Fruit fly (Drosophila melanogaster) whole organism, prepupa: Measurements from ENCODE around the gene Wbp2.

Experiments
- CG10669 ChIP-seq: fragments of 200-800 bp; sonication (Bioruptor generic); optimal IDR thresholded peaks from 3 replicates; lab custom pipeline; 2018; ENCODE audit warnings: missing biosample characterization, mild to moderate bottlenecking, missing genetic modification characterization, moderate library complexity
- CG11294 ChIP-seq: fragments of 200-800 bp; sonication (Bioruptor generic); IDR thresholded peaks from 2 replicates; pipeline ENCODE4 v1.3.6; 2022; ENCODE audit warnings: missing biosample characterization, missing genetic modification characterization
- CG11902 ChIP-seq: fragments of 200-800 bp; sonication (Bioruptor generic); optimal IDR thresholded peaks from 3 replicates; lab custom pipeline; 2016; ENCODE audit warnings: missing biosample characterization, missing genetic modification characterization
- CG15336 ChIP-seq: fragments of 200-800 bp; sonication (Bioruptor generic); IDR thresholded peaks from 2 replicates; pipeline ENCODE4 v1.3.6; 2022; ENCODE audit warnings: missing biosample characterization, missing genetic modification characterization
- CG1621 ChIP-seq: fragments of 200-800 bp; sonication (Bioruptor generic); optimal IDR thresholded peaks from 3 replicates; lab custom pipeline; 2018; ENCODE audit warnings: missing biosample characterization, mild to moderate bottlenecking, missing genetic modification characterization
- CG16779 ChIP-seq: fragments of 200-800 bp; sonication (Bioruptor generic); optimal IDR thresholded peaks from 3 replicates; lab custom pipeline; 2017; ENCODE audit warnings: missing biosample characterization, mild to moderate bottlenecking, missing genetic modification characterization
- CG3032 ChIP-seq: fragments of 200-800 bp; optimal IDR thresholded peaks from 2 replicates; lab custom pipeline; 2019; ENCODE audit warnings: missing biosample characterization, mild to moderate bottlenecking, missing genetic modification characterization, moderate library complexity
- CG31627 ChIP-seq: fragments of 200-800 bp; sonication (Bioruptor generic); optimal IDR thresholded peaks from 3 replicates; lab custom pipeline; 2016; ENCODE audit warnings: missing biosample characterization, missing genetic modification characterization
- CG34406 ChIP-seq: fragments of 200-800 bp; sonication (Bioruptor generic); optimal IDR thresholded peaks from 3 replicates; lab custom pipeline; 2016; ENCODE audit warnings: missing biosample characterization, missing genetic modification characterization
- CG4318 ChIP-seq: fragments of 200-800 bp; sonication (Bioruptor generic); optimal IDR thresholded peaks from 3 replicates; lab custom pipeline; 2017; ENCODE audit warnings: missing biosample characterization, mild to moderate bottlenecking, missing genetic modification characterization
- CG6163 ChIP-seq: fragments of 200-800 bp; sonication (Bioruptor generic); IDR thresholded peaks from 3 replicates; pipeline ENCODE4 v1.3.6; 2022; ENCODE audit warnings: missing biosample characterization, missing genetic modification characterization
- CG6276 ChIP-seq: fragments of 200-800 bp; sonication (Bioruptor generic); optimal IDR thresholded peaks from 2 replicates; lab custom pipeline; 2017; ENCODE audit warnings: missing biosample characterization, mild to moderate bottlenecking, missing genetic modification characterization
- CG7368 ChIP-seq: fragments of 200-800 bp; sonication (Bioruptor generic); optimal IDR thresholded peaks from 3 replicates; lab custom pipeline; 2016; ENCODE audit warnings: missing biosample characterization, missing genetic modification characterization
- CG8119 ChIP-seq: fragments of 200-800 bp; sonication (Bioruptor generic); IDR thresholded peaks from 3 replicates; pipeline ENCODE4 v1.3.6; 2022; ENCODE audit warnings: missing biosample characterization, missing genetic modification characterization
- CG8319 ChIP-seq: fragments of 200-800 bp; sonication (Bioruptor generic); optimal IDR thresholded peaks from 3 replicates; lab custom pipeline; 2016; ENCODE audit warnings: missing biosample characterization, missing genetic modification characterization
- CG8632 ChIP-seq: fragments of 200-800 bp; sonication (Bioruptor generic); optimal IDR thresholded peaks from 3 replicates; lab custom pipeline; 2016; ENCODE audit warnings: missing biosample characterization, missing genetic modification characterization
- Eip75B ChIP-seq: fragments of 200-800 bp; sonication (Bioruptor generic); optimal IDR thresholded peaks from 3 replicates; lab custom pipeline; 2016; ENCODE audit warnings: missing biosample characterization, missing genetic modification characterization
- Eip93F ChIP-seq: fragments of 200-800 bp; sonication (Bioruptor generic); optimal IDR thresholded peaks from 2 replicates; lab custom pipeline; 2016; ENCODE audit warnings: missing biosample characterization, mild to moderate bottlenecking, missing genetic modification characterization
- Ets21C ChIP-seq: fragments of 200-800 bp; sonication (Bioruptor generic); optimal IDR thresholded peaks from 3 replicates; lab custom pipeline; 2016; ENCODE audit warnings: missing biosample characterization, missing genetic modification characterization
- Ets96B ChIP-seq: fragments of 200-800 bp; optimal IDR thresholded peaks from 2 replicates; lab custom pipeline; 2019; ENCODE audit warnings: missing biosample characterization, mild to moderate bottlenecking, missing genetic modification characterization, moderate library complexity
- Gug ChIP-seq: fragments of 200-800 bp; sonication (Bioruptor generic); IDR thresholded peaks from 2 replicates; pipeline ENCODE4 v1.3.6; 2022; ENCODE audit warnings: missing biosample characterization, missing genetic modification characterization
- Hr38 ChIP-seq: sonication (Bioruptor generic); optimal IDR thresholded peaks from 2 replicates; lab custom pipeline; 2016; ENCODE audit warnings: missing biosample characterization, missing genetic modification characterization
- Hr39 ChIP-seq: fragments of 200-800 bp; sonication (Bioruptor generic); optimal IDR thresholded peaks from 2 replicates; lab custom pipeline; 2016; ENCODE audit warnings: missing biosample characterization, missing genetic modification characterization
- Hr4 ChIP-seq: fragments of 200-800 bp; sonication (Bioruptor generic); optimal IDR thresholded peaks from 3 replicates; lab custom pipeline; 2016; ENCODE audit warnings: missing biosample characterization, missing genetic modification characterization
- Met ChIP-seq: fragments of 200-800 bp; sonication (Bioruptor generic); optimal IDR thresholded peaks from 3 replicates; lab custom pipeline; 2016; ENCODE audit warnings: missing biosample characterization, missing genetic modification characterization
- OdsH ChIP-seq: fragments of 200-800 bp; sonication (Bioruptor generic); optimal IDR thresholded peaks from 3 replicates; lab custom pipeline; 2016; ENCODE audit warnings: missing biosample characterization, missing genetic modification characterization
- Smox ChIP-seq: fragments of 200-800 bp; sonication (Bioruptor generic); optimal IDR thresholded peaks from 3 replicates; lab custom pipeline; 2016; ENCODE audit warnings: missing biosample characterization, missing genetic modification characterization
- Sox102F ChIP-seq: fragments of 200-800 bp; sonication (Bioruptor generic); optimal IDR thresholded peaks from 2 replicates; lab custom pipeline; 2016; ENCODE audit warnings: missing biosample characterization, mild to moderate bottlenecking, missing genetic modification characterization
- Sox14 ChIP-seq: fragments of 200-800 bp; sonication (Bioruptor generic); optimal IDR thresholded peaks from 3 replicates; lab custom pipeline; 2016; ENCODE audit warnings: missing biosample characterization, missing genetic modification characterization
- Sox15 ChIP-seq: fragments of 200-800 bp; sonication (Bioruptor generic); optimal IDR thresholded peaks from 3 replicates; lab custom pipeline; 2016; ENCODE audit warnings: missing biosample characterization, missing genetic modification characterization
- achi ChIP-seq: fragments of 200-800 bp; sonication (Bioruptor generic); optimal IDR thresholded peaks from 3 replicates; lab custom pipeline; 2016; ENCODE audit warnings: missing biosample characterization, missing genetic modification characterization
- acj6 ChIP-seq: fragments of 200-800 bp; sonication (Bioruptor generic); optimal IDR thresholded peaks from 3 replicates; lab custom pipeline; 2016; ENCODE audit warnings: missing biosample characterization, missing genetic modification characterization
- dsx ChIP-seq: fragments of 200-800 bp; optimal IDR thresholded peaks from 3 replicates; lab custom pipeline; 2019; ENCODE audit warnings: missing biosample characterization, mild to moderate bottlenecking, missing genetic modification characterization, moderate library complexity; ENCODE audit not compliant: poor library complexity, severe bottlenecking
- eg ChIP-seq: fragments of 200-800 bp; sonication (Bioruptor generic); IDR thresholded peaks from 3 replicates; pipeline ENCODE4 v1.3.6; 2022; ENCODE audit warnings: missing biosample characterization, missing genetic modification characterization
- esn ChIP-seq: fragments of 200-800 bp; sonication (Bioruptor generic); optimal IDR thresholded peaks from 2 replicates; lab custom pipeline; 2016; ENCODE audit warnings: missing biosample characterization, mild to moderate bottlenecking, missing genetic modification characterization, moderate library complexity
- fd59A ChIP-seq: fragments of 200-800 bp; sonication (Bioruptor generic); optimal IDR thresholded peaks from 2 replicates; lab custom pipeline; 2017; ENCODE audit warnings: missing biosample characterization, mild to moderate bottlenecking, missing genetic modification characterization, missing genetic modification reagents
- fd85E ChIP-seq: fragments of 200-800 bp; sonication (Bioruptor generic); optimal IDR thresholded peaks from 3 replicates; lab custom pipeline; 2016; ENCODE audit warnings: missing biosample characterization, missing genetic modification characterization
- fkh ChIP-seq: fragments of 200-800 bp; sonication (Bioruptor generic); optimal IDR thresholded peaks from 3 replicates; lab custom pipeline; 2017; ENCODE audit warnings: missing biosample characterization, mild to moderate bottlenecking, missing genetic modification characterization, moderate library complexity
- lz ChIP-seq: fragments of 200-800 bp; sonication (Bioruptor generic); optimal IDR thresholded peaks from 3 replicates; lab custom pipeline; 2016; ENCODE audit warnings: missing biosample characterization, missing genetic modification characterization
- net ChIP-seq: fragments of 200-800 bp; sonication (Bioruptor generic); optimal IDR thresholded peaks from 3 replicates; lab custom pipeline; 2016; ENCODE audit warnings: missing biosample characterization, missing genetic modification characterization
- pdm3 ChIP-seq: fragments of 200-800 bp; sonication (Bioruptor generic); optimal IDR thresholded peaks from 3 replicates; lab custom pipeline; 2016; ENCODE audit warnings: missing biosample characterization, missing genetic modification characterization
- spab ChIP-seq: fragments of 200-800 bp; sonication (Bioruptor generic); optimal IDR thresholded peaks from 2 replicates; lab custom pipeline; 2017; ENCODE audit warnings: missing biosample characterization, mild to moderate bottlenecking, missing genetic modification characterization, missing genetic modification reagents
- ss ChIP-seq, 2 experiments: fragments of 200-800 bp; sonication (Bioruptor generic); optimal IDR thresholded peaks; 2 replicates in 1 of 2; 3 replicates in 1 of 2; lab custom pipeline; 2017 to 2018; ENCODE audit warnings: mild to moderate bottlenecking in 2 of 2, missing biosample characterization in 2 of 2, missing genetic modification characterization in 2 of 2, moderate library complexity in 1 of 2
- svp ChIP-seq: fragments of 200-800 bp; sonication (Bioruptor generic); peaks from one replicate; lab custom pipeline; 2016; ENCODE audit warnings: missing biosample characterization, missing genetic modification characterization

Gene Wbp2

DNA sequence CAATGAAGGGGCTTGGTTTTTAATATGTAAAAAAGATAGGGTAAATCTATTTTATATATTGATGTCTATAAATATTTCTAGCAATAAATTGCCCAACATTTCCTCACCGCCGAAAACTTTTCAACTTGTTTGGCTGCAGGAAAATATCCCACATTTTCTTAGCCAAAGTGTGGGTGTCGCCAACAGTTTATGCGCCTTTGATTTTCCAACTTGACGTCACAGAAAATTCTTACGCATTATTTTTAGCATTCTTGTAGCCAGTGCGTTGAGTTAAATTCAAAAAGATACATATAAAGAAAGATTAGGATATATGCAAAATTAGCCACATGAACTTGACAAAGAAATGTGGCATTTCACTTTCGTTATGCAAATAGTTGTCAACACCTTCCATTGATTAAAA, 10.1 kb upstream of the Wbp2 start (continued):
- no peak for TF ChIP-seq CG6276 (GFP tag; lab: Kevin White, UChicago)

DNA sequence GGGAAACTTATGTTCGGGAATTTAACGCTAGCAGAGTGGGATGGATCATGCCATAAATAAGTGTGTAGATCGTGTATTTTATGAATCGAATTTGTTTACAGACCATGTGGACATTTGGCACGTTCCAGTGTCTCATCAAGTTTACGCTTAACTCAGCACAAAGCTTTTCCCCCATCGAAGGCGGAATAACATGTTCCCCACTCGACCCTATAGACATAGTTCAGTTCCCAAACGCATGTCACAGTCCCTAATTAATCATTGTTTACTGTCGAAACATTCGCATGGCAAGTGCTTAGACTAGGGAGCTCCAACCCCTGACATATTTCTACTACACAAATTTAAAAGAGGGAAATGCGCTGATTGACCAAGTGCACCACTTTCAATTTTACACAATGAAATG, 8.5 kb upstream of the Wbp2 start:
- TF ChIP-seq CG8319 (GFP tag; lab: Kevin White, UChicago) (no peak), Eip93F (GFP tag; lab: Kevin White, UChicago) (no peak), fkh (GFP tag; lab: Kevin White, UChicago) (peak; percentile 19)

DNA sequence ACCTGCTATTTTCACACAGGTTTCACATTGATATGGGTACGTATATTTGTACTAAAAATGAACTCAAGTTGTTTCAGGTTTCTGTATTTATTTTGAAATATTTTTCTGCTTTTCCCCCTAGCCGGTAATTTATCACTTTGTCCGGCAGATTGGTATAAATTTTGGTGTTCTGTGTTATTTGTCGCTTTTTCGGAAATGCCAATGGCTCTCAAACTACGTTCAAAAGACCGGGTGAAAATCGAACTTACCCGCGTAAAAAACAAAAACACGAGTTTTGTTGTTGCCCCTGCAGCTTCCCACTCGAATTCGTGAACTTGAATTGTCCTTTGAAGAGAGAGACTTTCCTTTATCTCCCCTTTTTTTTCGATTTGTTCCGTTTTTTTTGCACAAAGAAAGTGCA, 7.4 kb upstream of the Wbp2 start:
- no peak for TF ChIP-seq fd85E (GFP tag; lab: Kevin White, UChicago)
- TF ChIP-seq Smox (GFP tag; lab: Kevin White, UChicago), result no peak
- no peak for TF ChIP-seq achi (GFP tag; lab: Kevin White, UChicago)
- no peak for TF ChIP-seq CG11294
- TF ChIP-seq Eip75B, result no peak
- no peak for TF ChIP-seq CG11902 (GFP tag; lab: Kevin White, UChicago)
- no peak for TF ChIP-seq CG8319 (GFP tag; lab: Kevin White, UChicago)
- TF ChIP-seq pdm3 (GFP tag; lab: Kevin White, UChicago), result no peak
- no peak for TF ChIP-seq Sox14 (GFP tag; lab: Kevin White, UChicago)

DNA sequence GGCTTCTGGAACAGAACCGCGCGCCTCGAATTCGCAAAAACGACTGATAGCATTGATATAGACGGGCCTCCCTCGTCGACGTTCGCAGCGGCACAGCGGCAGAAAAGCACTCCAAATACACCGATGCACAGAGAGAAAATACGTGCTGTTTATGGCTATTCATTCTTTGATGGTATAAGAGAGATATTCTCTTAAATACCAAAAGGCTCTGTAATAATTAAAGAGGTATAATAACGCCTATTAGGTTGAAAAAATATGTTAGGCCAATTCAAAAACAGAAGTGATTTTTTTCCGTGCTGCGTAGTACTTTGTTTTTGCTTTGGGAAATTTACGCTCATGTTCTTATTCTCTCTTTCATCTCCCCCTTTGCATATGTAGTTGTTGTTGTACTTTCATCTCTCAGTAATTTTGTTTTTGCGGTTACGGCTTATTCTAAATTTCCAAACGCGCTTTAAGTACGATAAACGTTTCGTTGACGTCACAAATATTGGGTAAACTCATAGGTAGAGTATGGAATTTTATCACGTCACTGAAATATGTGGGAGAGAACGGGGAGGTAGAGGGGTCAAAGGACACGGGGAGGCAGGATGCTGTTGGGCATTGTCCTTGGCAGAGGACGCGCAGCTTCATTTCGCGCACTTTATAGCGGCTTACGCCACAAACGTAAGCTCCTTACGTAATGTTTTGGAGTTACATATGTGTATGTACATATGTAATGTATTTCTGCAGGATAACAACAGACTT, 6.7 kb upstream of the Wbp2 start, which contains the start of gene nebu:
Gene nebu (minus strand): TSS at position 51 of the 744 bp plus-strand sequence.
- TF ChIP-seq ss (GFP tag; optimal IDR thresholded peaks at IDR 0.05; lab: Kevin White, UChicago), result peak; percentile 95 to 97
- peak; percentile 99 for TF ChIP-seq Met (GFP tag; lab: Kevin White, UChicago)
- TF ChIP-seq CG7368, result peak; percentile 98
- TF ChIP-seq CG16779 (tag; lab: Kevin White, UChicago), result peak; percentile 93
- TF ChIP-seq CG4318, result peak; percentile 95
- peak; percentile 99 for TF ChIP-seq Smox (GFP tag; lab: Kevin White, UChicago)
- TF ChIP-seq CG10669 (GFP tag; lab: Kevin White, UChicago), result peak; percentile 97
- peak; percentile 100 for TF ChIP-seq svp (GFP tag; lab: Kevin White, UChicago)
- peak; percentile 98 for TF ChIP-seq Hr4 (GFP tag; lab: Kevin White, UChicago)
- peak; percentile 99 for TF ChIP-seq Ets21C (GFP tag; lab: Kevin White, UChicago)
- peak; percentile 96 for TF ChIP-seq CG3032
- peak; percentile 97 for TF ChIP-seq Gug (GFP tag; lab: Robert Waterston, UW)
- TF ChIP-seq CG11902 (GFP tag; lab: Kevin White, UChicago), result peak; percentile 98
- peak; percentile 97 for TF ChIP-seq CG11294
- peak; percentile 99 for TF ChIP-seq net (GFP tag; lab: Kevin White, UChicago)
- TF ChIP-seq eg (GFP tag; lab: Robert Waterston, UW), result peak; percentile 98
- peak; percentile 99 for TF ChIP-seq esn (GFP tag; lab: Kevin White, UChicago)
- peak; percentile 99 for TF ChIP-seq acj6 (GFP tag; lab: Kevin White, UChicago)
- peak; percentile 99 for TF ChIP-seq OdsH (GFP tag; lab: Kevin White, UChicago)
- TF ChIP-seq fd85E (GFP tag; lab: Kevin White, UChicago), result peak; percentile 96
- TF ChIP-seq Sox102F (GFP tag; lab: Kevin White, UChicago), result peak; percentile 99
- peak; percentile 99 for TF ChIP-seq CG6163
- peak; percentile 99 for TF ChIP-seq Hr39 (GFP tag; lab: Kevin White, UChicago)
- TF ChIP-seq achi (GFP tag; lab: Kevin White, UChicago), result peak; percentile 98
- peak; percentile 97 for TF ChIP-seq CG1621 (tag; lab: Kevin White, UChicago)
- peak; percentile 61 for TF ChIP-seq Hr38 (GFP tag; lab: Kevin White, UChicago)
- peak; percentile 93 for TF ChIP-seq CG6276 (GFP tag; lab: Kevin White, UChicago)
- TF ChIP-seq Sox15, result peak; percentile 98
- peak; percentile 97 for TF ChIP-seq CG15336 (GFP tag; lab: Robert Waterston, UW)
- peak; percentile 98 for TF ChIP-seq dsx
- TF ChIP-seq Ets96B (tag; lab: Kevin White, UChicago), result peak; percentile 97
- peak; percentile 97 for TF ChIP-seq CG8119
- TF ChIP-seq lz (GFP tag; lab: Kevin White, UChicago), result peak; percentile 99
- peak; percentile 81 for TF ChIP-seq fkh (GFP tag; lab: Kevin White, UChicago)
- TF ChIP-seq CG34406 (GFP tag; lab: Kevin White, UChicago), result peak; percentile 99
- TF ChIP-seq CG31627 (GFP tag; lab: Kevin White, UChicago), result peak; percentile 99
- peak; percentile 96 for TF ChIP-seq spab (GFP tag; lab: Kevin White, UChicago)
- TF ChIP-seq CG8632 (GFP tag; lab: Kevin White, UChicago), result peak; percentile 98
- TF ChIP-seq fd59A (GFP tag; lab: Kevin White, UChicago), result peak; percentile 96
